Fruit fly (Drosophila melanogaster): Measurements from ENCODE around the gene rpr.

Gene rpr

dm6 chr3L:18357645-18358044 is 40.6 kb downstream of the rpr start:
- no peak for TF ChIP-seq CTCF (optimal IDR thresholded peaks at IDR 0.05)
- no peak for TF ChIP-seq CG8478 (optimal IDR thresholded peaks at IDR 0.05)

dm6 chr3L:18355361-18355760 is 42.9 kb downstream of the rpr start:
- no peak for TF ChIP-seq CG8478 (optimal IDR thresholded peaks at IDR 0.05)
- no peak for TF ChIP-seq CTCF (optimal IDR thresholded peaks at IDR 0.05)

dm6 chr3L:18350504-18350903 is 47.7 kb downstream of the rpr start:
- TF ChIP-seq CG8478 (optimal IDR thresholded peaks at IDR 0.05) (no peak), CTCF (optimal IDR thresholded peaks at IDR 0.05) (no peak)

- TF ChIP-seq CTCF (optimal IDR thresholded peaks at IDR 0.05) (no peak), CG8478 (optimal IDR thresholded peaks at IDR 0.05) (no peak)
Measured at dm6 chr3L:18349090-18349709, 49.0 kb downstream of the rpr start.

- TF ChIP-seq CTCF (optimal IDR thresholded peaks at IDR 0.05) (no peak), CG8478 (optimal IDR thresholded peaks at IDR 0.05) (no peak)
Measured at dm6 chr3L:18348664-18349063, 49.6 kb downstream of the rpr start.

dm6 chr3L:18348040-18348439 is 50.2 kb downstream of the rpr start:
- no peak for TF ChIP-seq CTCF (optimal IDR thresholded peaks at IDR 0.05)
- TF ChIP-seq CG8478 (optimal IDR thresholded peaks at IDR 0.05): no peak
